Fruit fly (Drosophila melanogaster) whole organism, wandering third instar larva: Measurements from ENCODE around the gene eIF1A.

Source experiments
- Dfd ChIP-seq: fragments of >200 bp; optimal IDR thresholded peaks from 2 replicates; lab custom pipeline; 2017; ENCODE audit warnings: missing biosample characterization, missing genetic modification characterization
- OdsH ChIP-seq: fragments of 200-800 bp; sonication (Bioruptor generic); optimal IDR thresholded peaks from 2 replicates; lab custom pipeline; 2016; ENCODE audit warnings: missing biosample characterization, mild to moderate bottlenecking, missing genetic modification characterization
- sage ChIP-seq: fragments of 200-800 bp; sonication (Bioruptor generic); optimal IDR thresholded peaks from 2 replicates; lab custom pipeline; 2016; ENCODE audit warnings: missing biosample characterization, mild to moderate bottlenecking, missing genetic modification characterization

- TF ChIP-seq Dfd, result no peak
- TF ChIP-seq OdsH (GFP tag; lab: Kevin White, UChicago), result no peak
- TF ChIP-seq sage, result no peak
Measured at dm6 chr3R:18274328-18275098, at the start of gene eIF1A, which contains the start of gene Vps39.
